Worm (Caenorhabditis elegans) whole organism, midembryonic: Measurements from ENCODE around the gene vglu-3.

ENCODE experiments used
- T22C8.4 ChIP-seq: fragments of 200-800 bp; sonication (Bioruptor generic); IDR thresholded peaks from 2 replicates; pipeline ENCODE4 v1.3.6; 2022; ENCODE audit warnings: missing genetic modification characterization, missing compliant biosample characterization
- cog-1 ChIP-seq: sonication (generic microtip); optimal IDR thresholded peaks from 2 replicates; lab custom pipeline; 2016; ENCODE audit warnings: missing genetic modification characterization, missing compliant biosample characterization
- flt-1 ChIP-seq: fragments of 200-800 bp; sonication (Bioruptor generic); IDR thresholded peaks from 2 replicates; pipeline ENCODE4 v1.3.6; 2022; ENCODE audit warnings: missing genetic modification characterization, missing compliant biosample characterization
- klf-2 ChIP-seq: fragments of 200-800 bp; sonication (Bioruptor generic); conservative IDR thresholded peaks from 2 replicates; pipeline ENCODE4 v1.3.6; 2022; ENCODE audit warnings: missing genetic modification reagents, missing genetic modification characterization, missing compliant biosample characterization
- med-1 ChIP-seq: sonication (generic microtip); optimal IDR thresholded peaks from 2 replicates; lab custom pipeline; 2017; ENCODE audit warnings: missing genetic modification characterization, mild to moderate bottlenecking, missing compliant biosample characterization, antibody characterized with exemption, missing genetic modification reagents; ENCODE audit not compliant: insufficient read depth
- ref-1 ChIP-seq: fragments of 200-800 bp; sonication (Bioruptor generic); conservative IDR thresholded peaks from 2 replicates; pipeline ENCODE4 v1.3.6; 2022; ENCODE audit warnings: missing genetic modification reagents, missing genetic modification characterization, missing compliant biosample characterization
- tab-1 ChIP-seq: fragments of 200-800 bp; sonication (Bioruptor generic); IDR thresholded peaks from 2 replicates; pipeline ENCODE4 v1.3.6; 2022; ENCODE audit warnings: missing genetic modification characterization, missing compliant biosample characterization
- ztf-23 ChIP-seq: fragments of 200-800 bp; sonication (Bioruptor generic); IDR thresholded peaks from 2 replicates; pipeline ENCODE4 v1.3.6; 2022; ENCODE audit warnings: missing genetic modification reagents, missing genetic modification characterization, missing compliant biosample characterization
- ztf-29 ChIP-seq: fragments of 200-800 bp; sonication (Bioruptor generic); IDR thresholded peaks from 2 replicates; pipeline ENCODE4 v1.3.6; 2022; ENCODE audit warnings: missing genetic modification reagents, missing genetic modification characterization, missing compliant biosample characterization

Gene vglu-3

ce11 chrIII:10271807-10272206, 28.4 kb upstream of the vglu-3 start:
- TF ChIP-seq flt-1 (GFP tag; lab: Robert Waterston, UW) (no peak), T22C8.4 (GFP tag; lab: Robert Waterston, UW) (no peak), ref-1 (GFP tag; lab: Robert Waterston, UW) (no peak), tab-1 (GFP tag; lab: Robert Waterston, UW) (no peak), klf-2 (GFP tag; lab: Robert Waterston, UW) (no peak), med-1 (GFP tag; lab: Kevin White, UChicago) (no peak), ztf-29 (GFP tag; lab: Robert Waterston, UW) (no peak), cog-1 (tag; lab: Kevin White, UChicago) (no peak)

ce11 chrIII:10278826-10279225, 21.4 kb upstream of the vglu-3 start, which contains the start of gene pad-2:
TSS of gene pad-2 (plus strand) at chrIII:10279126.
- TF ChIP-seq T22C8.4 (GFP tag; lab: Robert Waterston, UW): no peak
- no peak for TF ChIP-seq klf-2 (GFP tag; lab: Robert Waterston, UW)
- TF ChIP-seq ztf-23: no peak
- no peak for TF ChIP-seq cog-1 (tag; lab: Kevin White, UChicago)
- TF ChIP-seq tab-1 (GFP tag; lab: Robert Waterston, UW): no peak
- no peak for TF ChIP-seq ztf-29 (GFP tag; lab: Robert Waterston, UW)
- no peak for TF ChIP-seq flt-1 (GFP tag; lab: Robert Waterston, UW)
- TF ChIP-seq med-1 (GFP tag; lab: Kevin White, UChicago): no peak
- TF ChIP-seq ref-1 (GFP tag; lab: Robert Waterston, UW): no peak

- TF ChIP-seq T22C8.4 (GFP tag; lab: Robert Waterston, UW): no peak
- peak; percentile 37 for TF ChIP-seq cog-1 (tag; lab: Kevin White, UChicago)
Measured at ce11 chrIII:10284214-10284613, 16.0 kb upstream of the vglu-3 start.

- no peak for TF ChIP-seq ztf-29 (GFP tag; lab: Robert Waterston, UW)
- no peak for TF ChIP-seq T22C8.4 (GFP tag; lab: Robert Waterston, UW)
- no peak for TF ChIP-seq tab-1 (GFP tag; lab: Robert Waterston, UW)
- TF ChIP-seq cog-1 (tag; lab: Kevin White, UChicago): no peak
- TF ChIP-seq flt-1 (GFP tag; lab: Robert Waterston, UW): no peak
- TF ChIP-seq klf-2 (GFP tag; lab: Robert Waterston, UW): no peak
- TF ChIP-seq med-1 (GFP tag; lab: Kevin White, UChicago): no peak
- no peak for TF ChIP-seq ref-1 (GFP tag; lab: Robert Waterston, UW)
- no peak for TF ChIP-seq ztf-23
Measured at ce11 chrIII:10285623-10286022, 14.6 kb upstream of the vglu-3 start, which contains the start of gene K10G9.2. TSS of gene K10G9.2 (plus strand) at chrIII:10285923.

- TF ChIP-seq tab-1 (GFP tag; lab: Robert Waterston, UW) (no peak), med-1 (GFP tag; lab: Kevin White, UChicago) (no peak), klf-2 (GFP tag; lab: Robert Waterston, UW) (no peak), cog-1 (tag; lab: Kevin White, UChicago) (no peak), ztf-29 (GFP tag; lab: Robert Waterston, UW) (no peak), T22C8.4 (GFP tag; lab: Robert Waterston, UW) (no peak), ref-1 (GFP tag; lab: Robert Waterston, UW) (no peak), flt-1 (GFP tag; lab: Robert Waterston, UW) (no peak), ztf-23 (no peak)
Measured at ce11 chrIII:10289790-10290189, 10.4 kb upstream of the vglu-3 start.

- TF ChIP-seq T22C8.4 (GFP tag; lab: Robert Waterston, UW) (no peak), med-1 (GFP tag; lab: Kevin White, UChicago) (no peak), klf-2 (GFP tag; lab: Robert Waterston, UW) (no peak), cog-1 (tag; lab: Kevin White, UChicago) (no peak), ref-1 (GFP tag; lab: Robert Waterston, UW) (no peak), ztf-29 (GFP tag; lab: Robert Waterston, UW) (no peak), tab-1 (GFP tag; lab: Robert Waterston, UW) (no peak), ztf-23 (no peak), flt-1 (GFP tag; lab: Robert Waterston, UW) (no peak)
Measured at ce11 chrIII:10290541-10290940, 9.6 kb upstream of the vglu-3 start.

- TF ChIP-seq ref-1 (GFP tag; lab: Robert Waterston, UW): no peak
- no peak for TF ChIP-seq med-1 (GFP tag; lab: Kevin White, UChicago)
- TF ChIP-seq klf-2 (GFP tag; lab: Robert Waterston, UW): no peak
- TF ChIP-seq tab-1 (GFP tag; lab: Robert Waterston, UW): no peak
- TF ChIP-seq ztf-29 (GFP tag; lab: Robert Waterston, UW): no peak
- no peak for TF ChIP-seq cog-1 (tag; lab: Kevin White, UChicago)
- TF ChIP-seq flt-1 (GFP tag; lab: Robert Waterston, UW): no peak
- no peak for TF ChIP-seq ztf-23
- TF ChIP-seq T22C8.4 (GFP tag; lab: Robert Waterston, UW): no peak
Measured at ce11 chrIII:10293362-10293761, 6.8 kb upstream of the vglu-3 start.

ce11 chrIII:10293946-10294345, 6.2 kb upstream of the vglu-3 start:
- TF ChIP-seq klf-2 (GFP tag; lab: Robert Waterston, UW): no peak
- TF ChIP-seq ztf-23: no peak
- no peak for TF ChIP-seq cog-1 (tag; lab: Kevin White, UChicago)
- TF ChIP-seq ztf-29 (GFP tag; lab: Robert Waterston, UW): no peak
- TF ChIP-seq ref-1 (GFP tag; lab: Robert Waterston, UW): no peak

- TF ChIP-seq tab-1 (GFP tag; lab: Robert Waterston, UW) (no peak), cog-1 (tag; lab: Kevin White, UChicago) (no peak), ztf-29 (GFP tag; lab: Robert Waterston, UW) (no peak), med-1 (GFP tag; lab: Kevin White, UChicago) (no peak), T22C8.4 (GFP tag; lab: Robert Waterston, UW) (no peak), flt-1 (GFP tag; lab: Robert Waterston, UW) (no peak), klf-2 (GFP tag; lab: Robert Waterston, UW) (no peak), ref-1 (GFP tag; lab: Robert Waterston, UW) (no peak)
Measured at ce11 chrIII:10294837-10295236, 5.3 kb upstream of the vglu-3 start, which contains the start of gene vglu-2. TSS of gene vglu-2 (plus strand) at chrIII:10295137.
